Fruit fly (Drosophila melanogaster) whole organism, wandering third instar larva: Measurements from ENCODE around the gene PGRP-LA.

ENCODE experiments used
- Dfd ChIP-seq: fragments of >200 bp; optimal IDR thresholded peaks from 2 replicates; lab custom pipeline; 2017; ENCODE audit warnings: missing biosample characterization, missing genetic modification characterization
- pan ChIP-seq: fragments of >200 bp; optimal IDR thresholded peaks from 2 replicates; lab custom pipeline; 2017

DNA sequence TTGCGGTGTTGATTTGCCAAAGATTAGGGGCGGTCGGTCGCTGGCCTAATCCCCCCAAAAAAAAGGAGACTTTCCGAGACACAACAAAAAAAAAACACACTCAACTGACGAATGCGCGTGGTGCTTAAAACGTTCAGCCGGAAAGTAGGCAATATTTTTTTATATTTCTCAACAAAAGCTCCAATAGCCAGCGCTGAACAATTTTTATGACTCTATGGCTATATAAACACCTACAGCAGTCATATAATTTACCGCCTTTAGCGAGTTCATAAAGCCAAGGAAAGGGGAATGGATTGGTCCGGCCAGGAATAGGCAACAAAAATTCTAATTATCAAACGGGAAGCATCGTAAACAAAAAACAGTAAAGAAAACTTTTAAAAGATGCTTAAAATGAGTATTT, 29.7 kb upstream of the PGRP-LA start:
- TF ChIP-seq pan (lab: Kevin White, UChicago) (no peak), Dfd (no peak)
